Fruit fly (Drosophila melanogaster): ENCODE data around the gene sls.
A peak's percentile ranks its signal among the peaks of the same experiment; 100 is the strongest.

The sls gene

dm6 chr3L:2164805-2165204 lies 49.4 kb upstream of the sls start (continued):
- no peak for TF ChIP-seq kni (GFP tag; optimal IDR thresholded peaks at IDR 0.05)
- peak; percentile 60 for TF ChIP-seq slbo (GFP tag; IDR thresholded peaks at IDR 0.05)
- TF ChIP-seq C15 (GFP tag; IDR thresholded peaks at IDR 0.05), result no peak
- TF ChIP-seq CG9932 (GFP tag; IDR thresholded peaks at IDR 0.05), result peak; percentile 22; the same call in 1 of the 2 replicates
- TF ChIP-seq CG15269 (tag; optimal IDR thresholded peaks at IDR 0.05), result peak; percentile 25
- peak; percentile 35 for TF ChIP-seq Fer3 (tag; optimal IDR thresholded peaks at IDR 0.05)
- TF ChIP-seq Stat92E (GFP tag; optimal IDR thresholded peaks at IDR 0.05), result no peak
- TF ChIP-seq schlank (tag; optimal IDR thresholded peaks at IDR 0.05), result no peak
- no peak for TF ChIP-seq fu2 (GFP tag; optimal IDR thresholded peaks at IDR 0.05)
- no peak for TF ChIP-seq CG9437 (GFP tag; optimal IDR thresholded peaks at IDR 0.05)
- TF ChIP-seq lab (GFP tag; optimal IDR thresholded peaks at IDR 0.05), result peak; percentile 36
- 0 out of 3 replicates have a peak, but pooled peaks have one; percentile 18 for TF ChIP-seq CG11695 (GFP tag; IDR thresholded peaks at IDR 0.05)
- TF ChIP-seq Sox102F (GFP tag; optimal IDR thresholded peaks at IDR 0.05), result peak; percentile 57
- TF ChIP-seq Kr (GFP tag; optimal IDR thresholded peaks at IDR 0.05), result no peak
- TF ChIP-seq dpn (GFP tag; optimal IDR thresholded peaks at IDR 0.05), result no peak
- no peak for TF ChIP-seq YL-1 (GFP tag; optimal IDR thresholded peaks at IDR 0.05)
- TF ChIP-seq CG30020 (tag; optimal IDR thresholded peaks at IDR 0.05), result no peak
- TF ChIP-seq HLH3B (GFP tag; IDR thresholded peaks at IDR 0.05), result peak; percentile 59
- TF ChIP-seq CG13287 (GFP tag; IDR thresholded peaks at IDR 0.05; ENCODE audit: partially characterized antibody), result no peak
- no peak for TF ChIP-seq ERR (GFP tag; optimal IDR thresholded peaks at IDR 0.05)
- TF ChIP-seq CG34224 (GFP tag; IDR thresholded peaks at IDR 0.05; ENCODE audit: partially characterized antibody), result no peak
- TF ChIP-seq CG32772 (GFP tag; IDR thresholded peaks at IDR 0.05), result peak; percentile 58
- no peak for TF ChIP-seq pan (optimal IDR thresholded peaks at IDR 0.05)
- TF ChIP-seq pan (GFP tag; optimal IDR thresholded peaks at IDR 0.05 in 1 of 2, IDR thresholded peaks at IDR 0.05 in 1 of 2), result peak in 1 of 2 experiments; percentile 59
- no peak for TF ChIP-seq CG2129 (GFP tag; IDR thresholded peaks at IDR 0.05; ENCODE audit: partially characterized antibody)
- TF ChIP-seq NK7.1 (GFP tag; optimal IDR thresholded peaks at IDR 0.05), result no peak
- no peak for TF ChIP-seq Hr3 (GFP tag; optimal IDR thresholded peaks at IDR 0.05)
- peak; percentile 41; the same call in 1 of the 2 replicates for TF ChIP-seq Atf6 (GFP tag; IDR thresholded peaks at IDR 0.05)
- no peak for TF ChIP-seq Sin3A (optimal IDR thresholded peaks at IDR 0.05)
- TF ChIP-seq dati (GFP tag; IDR thresholded peaks at IDR 0.05), result no peak
- TF ChIP-seq CG1647 (GFP tag; optimal IDR thresholded peaks at IDR 0.05), result no peak
- TF ChIP-seq CG6689 (GFP tag; IDR thresholded peaks at IDR 0.05), result peak; percentile 42; the same call in 1 of the 2 replicates
- TF ChIP-seq Spps (tag; optimal IDR thresholded peaks at IDR 0.05), result no peak
- no peak for TF ChIP-seq CG9727 (GFP tag; optimal IDR thresholded peaks at IDR 0.05)
- TF ChIP-seq knrl (GFP tag; IDR thresholded peaks at IDR 0.05; ENCODE audit: partially characterized antibody), result no peak
- TF ChIP-seq ato (GFP tag; IDR thresholded peaks at IDR 0.05; ENCODE audit: partially characterized antibody), result no peak
- TF ChIP-seq gfzf (GFP tag; optimal IDR thresholded peaks at IDR 0.05), result no peak
- peak; percentile 41; the same call in 1 of the 3 replicates for TF ChIP-seq CG7357 (GFP tag; IDR thresholded peaks at IDR 0.05)
- 0 out of 2 replicates have a peak, but pooled peaks have one; percentile 17 for TF ChIP-seq esg (GFP tag; conservative IDR thresholded peaks at IDR 0.05)
- TF ChIP-seq Ets65A (GFP tag), result no peak
- peak; percentile 63 for TF ChIP-seq lmd (GFP tag; IDR thresholded peaks at IDR 0.05)
- TF ChIP-seq CG8281 (tag; optimal IDR thresholded peaks at IDR 0.05), result no peak
- no peak for TF ChIP-seq CG10654 (GFP tag; optimal IDR thresholded peaks at IDR 0.05)
- TF ChIP-seq stwl (tag; optimal IDR thresholded peaks at IDR 0.05), result no peak
- TF ChIP-seq ftz-f1 (GFP tag; optimal IDR thresholded peaks at IDR 0.05), result no peak
- no peak for TF ChIP-seq sqz (GFP tag; optimal IDR thresholded peaks at IDR 0.05)
- peak; percentile 34 for TF ChIP-seq ttk (GFP tag; IDR thresholded peaks at IDR 0.05)
- TF ChIP-seq Fer2 (tag; optimal IDR thresholded peaks at IDR 0.05), result no peak
- TF ChIP-seq dan (GFP tag; IDR thresholded peaks at IDR 0.05), result no peak
- TF ChIP-seq CG17328 (GFP tag; IDR thresholded peaks at IDR 0.05), result peak; percentile 59; the same call in 1 of the 2 replicates
- peak; percentile 51; the same call in 1 of the 3 replicates for TF ChIP-seq ase (GFP tag; IDR thresholded peaks at IDR 0.05)
